Worm (Caenorhabditis elegans) whole organism, L2 larva: ENCODE measurements around the gene C54C6.11.
A peak's percentile ranks its signal among the peaks of the same experiment; 100 is the strongest.

Source experiments
- R02D3.7 ChIP-seq: fragments of 150-350 bp; optimal IDR thresholded peaks from 2 replicates; lab custom pipeline; 2014; ENCODE audit warnings: missing biosample characterization, missing genetic modification characterization
- alr-1 ChIP-seq: fragments of 150-350 bp; optimal IDR thresholded peaks from 2 replicates; lab custom pipeline; 2014; ENCODE audit warnings: missing biosample characterization, missing genetic modification characterization
- ceh-16 ChIP-seq: fragments of 150-350 bp; optimal IDR thresholded peaks from 2 replicates; lab custom pipeline; 2014; ENCODE audit warnings: missing biosample characterization, missing genetic modification characterization
- ceh-82 ChIP-seq: fragments of 150-350 bp; optimal IDR thresholded peaks from 2 replicates; lab custom pipeline; 2014; ENCODE audit warnings: missing biosample characterization, missing genetic modification characterization
- egl-27 ChIP-seq: sonication (generic microtip); optimal IDR thresholded peaks from 3 replicates; lab custom pipeline; 2017; ENCODE audit warnings: missing biosample characterization, missing genetic modification reagents, missing genetic modification characterization
- elt-1 ChIP-seq: fragments of 150-350 bp; optimal IDR thresholded peaks from 2 replicates; lab custom pipeline; 2014; ENCODE audit warnings: missing biosample characterization, missing genetic modification characterization
- fos-1 ChIP-seq: fragments of 150-350 bp; optimal IDR thresholded peaks from 2 replicates; lab custom pipeline; 2014; ENCODE audit warnings: missing biosample characterization, missing genetic modification characterization
- lin-11 ChIP-seq: fragments of 150-350 bp; sonication (generic microtip); optimal IDR thresholded peaks from 2 replicates; lab custom pipeline; 2014; ENCODE audit warnings: missing biosample characterization, missing genetic modification characterization, inconsistent platforms, mixed read lengths
- nhr-11 ChIP-seq: fragments of 150-350 bp; optimal IDR thresholded peaks from 2 replicates; lab custom pipeline; 2014; ENCODE audit warnings: missing biosample characterization, missing genetic modification characterization
- unc-62 ChIP-seq: fragments of 150-350 bp; optimal IDR thresholded peaks from 2 replicates; lab custom pipeline; 2014; ENCODE audit warnings: missing biosample characterization, missing genetic modification reagents, missing genetic modification characterization
- ztf-11 ChIP-seq: sonication (generic microtip); optimal IDR thresholded peaks from 2 replicates; lab custom pipeline; 2017; ENCODE audit warnings: missing biosample characterization, missing genetic modification characterization

DNA sequence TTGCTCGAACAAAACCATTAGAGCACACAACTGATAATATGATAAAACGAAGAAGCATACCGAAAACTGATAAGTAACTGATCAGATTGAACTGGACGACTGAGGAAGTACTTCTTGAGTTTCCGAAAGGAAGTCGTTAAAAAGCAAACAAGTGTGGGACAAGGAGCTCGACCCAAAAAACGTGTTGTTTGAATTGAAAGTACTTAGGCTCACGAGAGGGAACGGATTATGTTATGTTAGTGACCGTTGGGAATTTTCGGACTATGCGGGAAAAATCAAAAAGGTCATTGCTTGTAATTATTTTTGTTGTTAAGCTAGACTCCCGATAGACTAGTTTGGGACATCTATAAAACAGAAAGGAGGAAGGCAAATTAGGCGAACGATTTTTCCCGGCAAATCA is 33.5 kb downstream of the C54C6.11 start, which contains the start of gene C48D5.3:
- TF ChIP-seq fos-1 (tag; lab: Kevin White, UChicago), result peak; percentile 19
- no peak for TF ChIP-seq R02D3.7 (tag; lab: Kevin White, UChicago)
- TF ChIP-seq nhr-11 (tag; lab: Kevin White, UChicago), result no peak
- TF ChIP-seq ceh-82 (tag; lab: Kevin White, UChicago), result no peak
- no peak for TF ChIP-seq ceh-16 (tag; lab: Kevin White, UChicago)
- no peak for TF ChIP-seq ztf-11 (tag; lab: Kevin White, UChicago)
- TF ChIP-seq alr-1 (tag; lab: Kevin White, UChicago), result no peak
- no peak for TF ChIP-seq unc-62
- TF ChIP-seq elt-1 (tag; lab: Kevin White, UChicago), result no peak
- TF ChIP-seq egl-27, result no peak
- TF ChIP-seq lin-11 (tag; lab: Kevin White, UChicago), result no peak
